Worm (Caenorhabditis elegans): ENCODE data around the gene H17B01.5.
"Not testable (repeated sequence)": the region's sequence is repeated elsewhere in the genome, so short reads cannot be mapped to it uniquely, and the experiment has no call there.

ce11 chrII:1446696-1447293 is 26.6 kb downstream of the H17B01.5 start, which contains the start of gene Y51H7C.12:
- not testable (repeated sequence) for TF ChIP-seq nhr-11, nhr-237, ceh-9 (tag; optimal IDR thresholded peaks at IDR 0.05)
